Fruit fly (Drosophila melanogaster) whole organism, pupa: ENCODE measurements around the gene CG1575.

Experiments
- CG10348 ChIP-seq: fragments of 200-800 bp; sonication (Bioruptor generic); IDR thresholded peaks from 2 replicates; pipeline ENCODE4 v1.3.6; 2022; ENCODE audit warnings: missing biosample characterization, missing genetic modification characterization
- CG34367 ChIP-seq: fragments of 200-800 bp; sonication (Bioruptor generic); optimal IDR thresholded peaks from 2 replicates; lab custom pipeline; 2018; ENCODE audit warnings: missing biosample characterization, mild to moderate bottlenecking, missing genetic modification characterization
- CG4496 ChIP-seq: fragments of 200-800 bp; sonication (Bioruptor generic); IDR thresholded peaks from 3 replicates; pipeline ENCODE4 v1.3.6; 2022; ENCODE audit warnings: missing biosample characterization, missing genetic modification characterization
- CG8159 ChIP-seq: fragments of 200-800 bp; sonication (Bioruptor generic); optimal IDR thresholded peaks from 3 replicates; lab custom pipeline; 2018; ENCODE audit warnings: missing biosample characterization, mild to moderate bottlenecking, missing genetic modification characterization, moderate library complexity
- CG8301 ChIP-seq: fragments of 200-800 bp; sonication (Bioruptor generic); optimal IDR thresholded peaks from 2 replicates; lab custom pipeline; 2018; ENCODE audit warnings: missing biosample characterization, mild to moderate bottlenecking, missing genetic modification characterization
- CG9948 ChIP-seq: fragments of 200-800 bp; sonication (Bioruptor generic); optimal IDR thresholded peaks from 2 replicates; lab custom pipeline; 2018; ENCODE audit warnings: missing biosample characterization, mild to moderate bottlenecking, missing genetic modification characterization, moderate library complexity
- D1 ChIP-seq: fragments of 200-800 bp; sonication (Bioruptor generic); optimal IDR thresholded peaks from 2 replicates; lab custom pipeline; 2018; ENCODE audit warnings: missing biosample characterization, mild to moderate bottlenecking, missing genetic modification characterization, moderate library complexity
- EcR ChIP-seq: fragments of 200-800 bp; sonication (Bioruptor generic); optimal IDR thresholded peaks from 3 replicates; lab custom pipeline; 2019; ENCODE audit warnings: missing biosample characterization, missing genetic modification characterization, mild to moderate bottlenecking, moderate library complexity, missing genetic modification reagents
- Ets98B ChIP-seq: fragments of 200-800 bp; sonication (Bioruptor generic); IDR thresholded peaks from 2 replicates; pipeline ENCODE4 v1.3.6; 2022; ENCODE audit warnings: missing biosample characterization, missing genetic modification characterization
- gl ChIP-seq: fragments of 200-800 bp; sonication (Bioruptor generic); optimal IDR thresholded peaks from 2 replicates; lab custom pipeline; 2018; ENCODE audit warnings: missing biosample characterization, mild to moderate bottlenecking, missing genetic modification characterization

- TF ChIP-seq EcR (GFP tag; lab: Kevin White, UChicago) (no peak), CG8159 (tag; lab: Kevin White, UChicago) (no peak), Ets98B (GFP tag; lab: Robert Waterston, UW) (no peak), gl (no peak), CG8301 (tag; lab: Kevin White, UChicago) (no peak), CG34367 (tag; lab: Kevin White, UChicago) (no peak), D1 (tag; lab: Kevin White, UChicago) (no peak), CG4496 (GFP tag; lab: Robert Waterston, UW) (no peak), CG9948 (tag; lab: Kevin White, UChicago) (no peak), CG10348 (no peak)
These were observed 10.3 kb upstream of the CG1575 start for dm6 chrX:8106281-8107050.
